Fruit fly (Drosophila melanogaster) whole organism, wandering third instar larva: ENCODE measurements around the gene CG11771.

Experiments used
- CG9705 ChIP-seq: fragments of 200-800 bp; sonication (Bioruptor generic); optimal IDR thresholded peaks from 2 replicates; lab custom pipeline; 2018; ENCODE audit warnings: missing biosample characterization, mild to moderate bottlenecking, missing genetic modification characterization
- Dif ChIP-seq: fragments of 200-275, 200-300 bp; sonication (Bioruptor generic); optimal IDR thresholded peaks from 2 replicates; lab custom pipeline; 2018; ENCODE audit warnings: missing biosample characterization, missing genetic modification characterization; ENCODE audit not compliant: partially characterized antibody
- GATAd ChIP-seq: sonication (Bioruptor generic); optimal IDR thresholded peaks from 2 replicates; lab custom pipeline; 2016; ENCODE audit warnings: missing biosample characterization, missing genetic modification characterization
- Mio ChIP-seq: sonication (Bioruptor generic); optimal IDR thresholded peaks from 2 replicates; lab custom pipeline; 2016; ENCODE audit warnings: missing biosample characterization, missing genetic modification characterization
- h ChIP-seq: fragments of 200-800 bp; sonication (Bioruptor generic); optimal IDR thresholded peaks from 3 replicates; lab custom pipeline; 2016; ENCODE audit warnings: missing biosample characterization, mild to moderate bottlenecking, missing genetic modification characterization
- rgr ChIP-seq: fragments of 200-800 bp; sonication (Bioruptor generic); optimal IDR thresholded peaks from 3 replicates; lab custom pipeline; 2016; ENCODE audit warnings: missing biosample characterization, mild to moderate bottlenecking, missing genetic modification characterization
- sage ChIP-seq: fragments of 200-800 bp; sonication (Bioruptor generic); optimal IDR thresholded peaks from 2 replicates; lab custom pipeline; 2016; ENCODE audit warnings: missing biosample characterization, mild to moderate bottlenecking, missing genetic modification characterization

- TF ChIP-seq rgr (GFP tag; lab: Kevin White, UChicago) = no peak
- TF ChIP-seq GATAd = no peak
- TF ChIP-seq CG9705 (GFP tag; lab: Kevin White, UChicago) = no peak
- TF ChIP-seq Mio (GFP tag; lab: Kevin White, UChicago) = no peak
- no peak for TF ChIP-seq h (GFP tag; lab: Kevin White, UChicago)
- no peak for TF ChIP-seq sage (GFP tag; lab: Kevin White, UChicago)
- no peak for TF ChIP-seq Dif (GFP tag; lab: Kevin White, UChicago)
Measured at dm6 chr3R:24906648-24907047, 25.2 kb upstream of the CG11771 start.
